Fruit fly (Drosophila melanogaster) Kc167 (cell line): ENCODE measurements around the gene Nlg4.

Source experiments
- Myc ChIP-seq: fragments of >200 bp; optimal IDR thresholded peaks from 2 replicates; lab custom pipeline; 2017; ENCODE audit warnings: missing external identifiers
- Sin3A ChIP-seq: fragments of >200 bp; optimal IDR thresholded peaks from 2 replicates; lab custom pipeline; 2018; ENCODE audit warnings: missing external identifiers
- h ChIP-seq: fragments of >200 bp; optimal IDR thresholded peaks from 3 replicates; lab custom pipeline; 2018; ENCODE audit warnings: missing external identifiers
- insv ChIP-seq: fragments of >200 bp; optimal IDR thresholded peaks from 3 replicates; lab custom pipeline; 2018; ENCODE audit warnings: missing external identifiers
- psq ChIP-seq: fragments of >200 bp; optimal IDR thresholded peaks from 2 replicates; lab custom pipeline; 2017; ENCODE audit warnings: missing external identifiers
- ttk ChIP-seq: sonication (Bioruptor generic); optimal IDR thresholded peaks from 2 replicates; lab custom pipeline; 2017; ENCODE audit warnings: missing external identifiers

Nlg4 gene

DNA sequence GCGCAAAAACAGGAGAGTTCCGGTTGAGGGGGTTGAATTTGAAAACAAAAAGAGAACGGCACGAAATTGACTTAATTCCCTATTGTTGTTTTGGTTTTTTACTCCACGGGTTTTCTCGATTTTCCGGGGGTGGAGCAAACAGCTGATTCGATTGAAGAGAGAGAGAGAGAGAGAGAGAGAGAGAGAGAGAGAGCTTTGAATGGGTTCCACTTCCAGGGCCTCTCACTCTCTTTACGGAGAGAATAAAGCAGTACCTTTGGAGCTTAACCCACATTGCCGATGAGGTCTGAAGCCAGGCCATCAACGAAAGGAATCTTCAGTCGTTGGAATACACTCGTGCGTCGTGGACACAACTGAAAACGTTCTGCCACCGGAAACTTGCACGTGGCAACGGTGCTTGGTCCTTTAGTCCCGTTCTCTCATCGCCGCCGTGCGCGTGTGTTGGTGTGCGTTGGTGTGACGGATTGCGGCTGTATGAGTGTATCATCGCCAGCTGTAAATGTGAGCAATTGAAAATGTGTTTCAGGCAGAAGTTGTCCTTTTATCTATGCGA is at the start of gene Nlg4:
Gene Nlg4, plus strand, starts transcription at position 332 of the 553 bp plus-strand sequence.
- TF ChIP-seq ttk (lab: Kevin White, UChicago) (no peak), h (no peak), Sin3A (lab: Kevin White, UChicago) (no peak), Myc (no peak), psq (lab: Kevin White, UChicago) (no peak), insv (no peak)

DNA sequence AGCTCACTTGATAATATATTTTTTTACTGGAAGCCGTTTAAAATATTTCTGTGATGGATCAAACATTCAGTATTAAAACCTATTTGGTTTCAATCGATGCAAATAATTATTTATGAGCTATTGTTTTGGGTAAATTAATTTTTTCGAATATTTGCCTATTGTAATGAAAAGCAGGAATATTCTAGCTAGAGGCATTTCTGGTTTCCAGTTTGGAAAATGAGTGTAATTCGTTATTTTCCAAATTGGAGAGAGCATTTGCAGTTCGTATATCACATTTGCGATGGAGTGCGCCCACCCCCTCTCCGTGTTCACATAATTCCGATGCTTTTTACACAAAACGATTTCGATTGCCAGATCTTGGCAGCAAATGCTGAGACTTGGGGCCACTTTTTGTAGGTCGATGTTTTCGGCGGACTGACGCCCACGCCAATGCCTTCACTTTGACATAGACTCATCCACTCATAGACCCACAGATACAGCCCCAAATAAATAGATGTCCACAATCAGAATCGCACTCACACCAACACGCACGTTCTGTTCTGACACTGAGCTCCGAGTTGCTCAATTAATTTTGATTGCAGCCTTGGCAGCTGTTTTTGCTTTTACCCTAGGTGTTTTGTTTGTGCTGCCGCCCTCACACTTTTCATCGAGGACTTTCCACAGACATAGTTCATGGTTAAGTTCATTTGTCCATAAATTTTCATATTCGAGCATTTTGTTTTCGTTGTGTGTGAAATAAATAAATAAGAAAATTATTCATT is 36.8 kb upstream of the Nlg4 start:
- TF ChIP-seq Myc (no peak), h (no peak), psq (lab: Kevin White, UChicago) (no peak), insv (no peak), ttk (lab: Kevin White, UChicago) (no peak), Sin3A (lab: Kevin White, UChicago) (no peak)

DNA sequence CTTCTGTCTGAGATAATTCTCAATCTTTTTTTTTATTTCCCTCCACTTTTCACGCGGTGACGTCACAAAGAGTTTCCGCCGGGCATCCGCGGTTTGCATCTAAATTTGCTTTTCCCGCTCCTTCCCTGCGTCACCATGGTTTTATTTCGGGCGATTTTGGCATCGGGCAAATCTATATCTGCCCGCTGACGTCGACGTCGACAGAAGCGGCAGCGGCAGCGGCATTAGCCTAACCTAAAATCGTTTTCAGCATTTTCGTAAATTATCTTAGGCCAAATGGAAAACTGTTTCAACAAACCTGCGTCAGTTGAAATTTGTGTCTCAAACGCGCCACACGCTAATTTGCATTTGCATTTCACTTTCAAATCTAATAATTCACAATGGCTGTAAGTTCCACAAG is 35.5 kb upstream of the Nlg4 start, which contains the start of gene CG5023:
Gene CG5023, plus strand, starts transcription at position 301 of the 400 bp plus-strand sequence.
- TF ChIP-seq h (no peak), Myc (no peak), Sin3A (lab: Kevin White, UChicago) (no peak), insv (no peak), psq (lab: Kevin White, UChicago) (no peak), ttk (lab: Kevin White, UChicago) (no peak)

DNA sequence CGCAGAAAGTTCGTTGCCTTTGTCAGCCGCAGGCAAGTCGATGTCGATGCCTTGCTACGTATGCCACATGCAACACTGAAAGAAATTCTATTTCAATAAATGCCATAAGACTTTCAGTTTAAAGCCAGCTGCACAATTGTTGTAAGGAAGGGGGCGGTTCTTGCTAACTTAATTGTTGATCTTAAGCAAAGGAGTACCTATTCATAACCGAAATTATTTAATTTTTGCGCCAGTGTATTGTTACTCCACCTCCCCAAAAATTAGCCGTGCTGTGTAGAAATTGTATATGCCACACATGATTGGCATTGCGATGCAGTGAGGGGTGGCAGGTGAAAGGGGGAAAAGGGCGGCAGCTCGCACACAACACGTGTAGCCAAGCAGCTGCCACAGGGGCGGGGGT is 19.6 kb upstream of the Nlg4 start:
- no peak for TF ChIP-seq psq (lab: Kevin White, UChicago)
- no peak for TF ChIP-seq ttk (lab: Kevin White, UChicago)
- TF ChIP-seq insv = no peak
- TF ChIP-seq Myc = no peak
- TF ChIP-seq h = no peak
- TF ChIP-seq Sin3A (lab: Kevin White, UChicago) = no peak

DNA sequence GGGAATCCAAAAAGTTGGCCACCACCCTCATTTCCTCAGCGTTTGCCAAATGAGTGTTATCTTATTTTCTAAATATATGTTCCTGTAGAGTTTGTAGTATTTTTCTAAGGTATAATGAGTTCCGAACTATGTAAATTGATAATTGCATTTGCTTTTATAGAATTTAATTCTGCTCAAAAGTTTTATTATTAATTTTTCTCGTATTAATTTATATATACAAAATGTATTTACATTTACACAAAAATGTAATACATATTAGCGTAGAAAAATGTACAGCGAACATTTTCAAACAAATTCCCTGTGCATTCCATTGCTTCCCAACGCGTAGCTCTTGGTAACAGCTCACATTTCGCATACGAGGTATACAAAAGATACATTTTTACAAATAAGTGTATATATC is 5.1 kb downstream of the Nlg4 start, which contains the start of gene CG17199:
Gene CG17199, minus strand, starts transcription at position 101 of the 400 bp plus-strand sequence.
- no peak for TF ChIP-seq ttk (lab: Kevin White, UChicago)
- TF ChIP-seq Sin3A (lab: Kevin White, UChicago) = no peak
- no peak for TF ChIP-seq h
- no peak for TF ChIP-seq Myc
- TF ChIP-seq psq (lab: Kevin White, UChicago) = no peak
- no peak for TF ChIP-seq insv

DNA sequence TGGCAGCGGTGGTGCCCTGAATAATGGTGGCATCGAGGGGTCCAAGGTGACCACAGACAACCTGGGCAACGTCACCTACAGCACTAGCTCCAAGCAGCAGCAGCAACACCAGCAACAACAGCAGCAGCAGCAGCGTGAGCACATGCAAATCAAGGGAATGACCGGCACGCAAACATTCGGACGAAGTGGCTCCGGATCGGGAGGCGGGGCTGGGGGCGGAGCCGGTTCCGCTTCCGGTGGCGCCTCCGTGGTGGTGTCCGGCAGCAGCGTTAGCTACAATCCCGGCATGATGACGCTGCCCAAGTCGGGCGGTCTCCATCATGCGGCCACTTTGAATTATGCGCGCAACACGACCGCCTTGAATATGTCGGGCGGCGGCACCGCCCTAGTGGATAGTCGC is 22.9 kb downstream of the Nlg4 start:
- TF ChIP-seq psq (lab: Kevin White, UChicago) (no peak), insv (no peak), ttk (lab: Kevin White, UChicago) (no peak), Myc (no peak), Sin3A (lab: Kevin White, UChicago) (no peak), h (no peak)

DNA sequence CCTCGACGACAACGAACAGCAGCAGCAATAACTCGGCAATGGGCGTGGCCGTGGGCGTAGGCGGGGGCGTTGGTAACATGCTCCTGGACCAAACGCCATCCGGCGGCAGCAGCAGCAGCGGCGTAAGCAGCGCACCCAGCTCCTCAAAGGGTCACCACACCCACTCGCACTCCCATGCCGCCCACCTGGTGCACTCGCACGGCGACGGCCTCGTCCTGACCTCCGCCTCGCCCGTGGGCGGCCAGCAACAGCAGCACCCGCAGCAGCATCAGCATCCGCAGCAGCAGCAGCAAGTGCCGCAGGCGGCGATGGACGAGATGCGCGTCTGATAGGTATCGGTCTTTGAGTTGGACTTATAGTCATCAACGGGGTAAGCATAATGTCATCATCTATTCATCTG is 33.4 kb downstream of the Nlg4 start:
- TF ChIP-seq ttk (lab: Kevin White, UChicago) = no peak
- TF ChIP-seq psq (lab: Kevin White, UChicago) = no peak
- TF ChIP-seq insv = no peak
- TF ChIP-seq Myc = no peak
- TF ChIP-seq Sin3A (lab: Kevin White, UChicago) = no peak
- TF ChIP-seq h = no peak

DNA sequence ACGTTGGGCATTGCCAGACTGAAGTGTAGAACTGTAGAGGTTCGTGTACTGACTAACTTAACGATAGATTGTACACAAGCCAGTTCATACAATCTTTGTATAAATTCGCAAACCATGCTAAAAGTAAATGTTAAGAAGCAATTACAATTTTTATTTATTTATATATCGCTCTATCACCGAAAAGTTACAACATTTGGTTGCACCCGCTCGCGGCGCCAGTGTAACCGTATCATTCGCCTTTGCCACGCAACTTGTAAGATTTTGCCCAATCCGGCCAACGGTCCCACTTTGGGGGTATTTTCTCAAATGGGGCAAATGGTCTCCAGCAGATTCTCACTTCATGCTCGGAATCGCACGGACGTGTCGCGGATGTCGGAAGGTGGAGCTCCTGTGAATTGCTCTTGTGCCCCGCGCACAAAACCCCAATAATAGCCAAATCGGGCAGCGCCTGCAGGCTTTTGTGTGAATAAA is 47.9 kb downstream of the Nlg4 start, which contains the start of gene cic:
Gene cic, plus strand, starts transcription at position 328 of the 471 bp plus-strand sequence.
- TF ChIP-seq Myc = no peak
- TF ChIP-seq Sin3A (lab: Kevin White, UChicago) = no peak
- no peak for TF ChIP-seq h
- no peak for TF ChIP-seq insv

DNA sequence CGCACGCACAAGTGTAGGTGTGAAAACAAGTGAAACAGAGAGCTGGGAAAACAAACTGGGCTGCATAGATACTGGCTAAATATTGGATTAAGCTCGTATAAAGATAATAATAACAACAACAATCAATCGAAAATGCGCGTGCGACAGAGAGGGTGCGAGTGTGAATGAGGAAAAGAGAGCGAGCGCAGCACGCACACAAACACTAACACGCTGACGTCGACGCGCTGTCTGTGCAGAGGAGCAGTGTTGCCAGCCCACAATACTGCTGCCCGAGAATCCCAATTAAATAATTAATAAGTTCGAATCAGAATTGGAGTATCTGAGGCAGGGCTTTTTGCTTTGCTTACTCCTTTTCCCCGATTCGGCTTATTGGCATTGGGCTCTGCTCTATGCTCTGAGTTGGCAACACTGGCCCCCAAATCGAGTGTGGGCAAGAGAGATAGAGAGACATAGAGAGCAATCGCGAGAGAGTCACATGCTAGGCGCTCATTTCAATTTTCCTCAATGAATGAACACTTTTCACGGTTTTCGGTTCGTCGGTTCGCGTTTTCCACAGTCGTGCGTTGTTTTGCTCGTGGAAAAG is 48.5 kb downstream of the Nlg4 start:
- TF ChIP-seq Myc (no peak), ttk (lab: Kevin White, UChicago) (no peak), h (no peak), Sin3A (lab: Kevin White, UChicago) (no peak), insv (no peak), psq (lab: Kevin White, UChicago) (no peak)

DNA sequence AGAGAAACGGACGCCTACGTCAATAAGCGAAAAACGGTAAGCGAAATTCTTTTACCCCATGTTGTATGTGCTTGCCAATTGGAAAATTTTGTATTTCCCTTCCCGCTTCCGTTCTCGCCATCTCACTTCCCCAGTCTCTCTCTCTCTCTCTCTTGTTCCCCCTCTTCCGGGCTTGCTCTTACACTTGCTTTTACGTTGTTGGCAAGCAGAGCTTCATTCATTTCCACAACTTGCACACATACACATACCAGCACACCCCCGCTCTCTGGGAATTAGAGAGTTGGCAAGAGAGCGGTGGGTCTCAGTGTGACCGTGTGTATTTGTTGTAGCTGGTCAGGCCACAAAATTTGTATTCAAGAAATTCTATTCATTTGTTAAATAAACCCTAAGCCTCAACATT is 49.2 kb downstream of the Nlg4 start:
- TF ChIP-seq insv (no peak), psq (lab: Kevin White, UChicago) (no peak), Sin3A (lab: Kevin White, UChicago) (no peak)

DNA sequence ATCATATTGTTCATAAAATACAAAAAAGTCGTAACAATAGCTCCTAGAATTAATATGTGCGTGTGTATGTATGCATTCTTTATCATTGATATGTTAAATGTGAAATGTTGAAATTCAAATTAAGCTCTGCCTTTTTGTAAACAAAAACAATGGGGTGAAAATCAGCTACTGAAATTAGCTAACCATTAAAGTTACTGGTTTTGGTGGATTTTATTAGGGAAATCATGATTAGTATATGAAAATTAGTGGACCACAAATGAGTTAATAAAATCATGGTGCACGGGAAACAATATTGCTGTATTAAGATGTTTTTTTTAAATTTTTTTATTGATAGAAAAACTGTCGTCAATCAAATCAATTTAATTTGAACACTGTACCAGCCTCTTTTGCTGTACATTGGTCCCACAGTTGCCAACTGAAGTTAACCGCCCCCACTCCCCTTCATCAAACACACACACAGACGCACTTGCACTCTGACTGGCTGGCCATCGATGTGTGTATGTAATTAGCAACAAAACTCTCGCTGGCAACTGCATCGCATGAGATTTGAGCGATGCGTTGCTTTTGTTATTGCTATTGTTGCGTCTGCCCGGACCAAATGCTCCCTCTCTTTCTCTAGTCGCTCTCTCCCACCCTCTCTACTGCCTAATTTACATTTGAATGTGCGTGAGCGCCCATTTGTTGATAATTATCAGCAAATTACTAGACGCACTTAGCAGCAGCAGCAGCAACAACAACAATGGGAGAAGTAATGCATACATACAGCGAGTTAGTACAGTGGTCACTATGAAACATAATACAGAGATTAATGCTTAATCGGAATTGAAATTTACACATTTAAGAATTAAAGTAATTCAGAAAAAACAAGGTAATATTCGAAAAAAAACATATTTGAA is 49.9 kb downstream of the Nlg4 start:
- TF ChIP-seq Myc (no peak), Sin3A (lab: Kevin White, UChicago) (no peak), insv (no peak), h (no peak), ttk (lab: Kevin White, UChicago) (no peak)
